Fruit fly (Drosophila melanogaster) whole organism, embryonic: Measurements from ENCODE around the gene Mtch.

Experiments
- CG17359 ChIP-seq: fragments of 200-800 bp; sonication (Bioruptor generic); optimal IDR thresholded peaks from 3 replicates; lab custom pipeline; 2018; ENCODE audit warnings: missing biosample characterization, mild to moderate bottlenecking, missing genetic modification characterization, moderate library complexity
- CG31224 ChIP-seq: fragments of 200-800 bp; sonication (Bioruptor generic); IDR thresholded peaks from 2 replicates; pipeline ENCODE4 v1.3.6; 2022; ENCODE audit warnings: missing biosample characterization, missing genetic modification characterization
- HLHmδ ChIP-seq: fragments of 200-800 bp; sonication (Bioruptor generic); optimal IDR thresholded peaks from 2 replicates; lab custom pipeline; 2018; ENCODE audit warnings: missing biosample characterization, mild to moderate bottlenecking, missing genetic modification characterization, moderate library complexity
- MTF-1 ChIP-seq: fragments of 200-800 bp; sonication (Bioruptor generic); optimal IDR thresholded peaks from 2 replicates; lab custom pipeline; 2018; ENCODE audit warnings: missing biosample characterization, mild to moderate bottlenecking, missing genetic modification characterization, borderline replicate concordance
- bab2 ChIP-seq: fragments of 200-800 bp; sonication (Bioruptor generic); optimal IDR thresholded peaks from 2 replicates; lab custom pipeline; 2016; ENCODE audit warnings: missing biosample characterization, missing genetic modification characterization
- cwo ChIP-seq: fragments of 200-800 bp; sonication (Bioruptor generic); optimal IDR thresholded peaks from 3 replicates; lab custom pipeline; 2017; ENCODE audit warnings: missing biosample characterization, missing genetic modification characterization, mild to moderate bottlenecking, moderate library complexity, missing genetic modification reagents
- toy ChIP-seq: fragments of 200-800 bp; sonication (Bioruptor generic); IDR thresholded peaks from 2 replicates; pipeline ENCODE4 v1.3.6; 2022; ENCODE audit warnings: missing biosample characterization, missing genetic modification characterization

dm6 chr3L:203536-204135, 19.2 kb downstream of the Mtch start, which contains the start of gene NitFhit:
- no peak for TF ChIP-seq HLHmδ
- no peak for TF ChIP-seq toy
- TF ChIP-seq cwo (GFP tag; lab: Kevin White, UChicago) = no peak
- no peak for TF ChIP-seq CG17359 (tag; lab: Kevin White, UChicago)
- TF ChIP-seq bab2 = no peak
- TF ChIP-seq MTF-1 (GFP tag; lab: Kevin White, UChicago) = no peak
- TF ChIP-seq CG31224 = no peak
